Fruit fly (Drosophila melanogaster): ENCODE measurements around the gene MCU.
A peak's percentile ranks its signal among the peaks of the same experiment; 100 is the strongest.

The MCU gene

DNA sequence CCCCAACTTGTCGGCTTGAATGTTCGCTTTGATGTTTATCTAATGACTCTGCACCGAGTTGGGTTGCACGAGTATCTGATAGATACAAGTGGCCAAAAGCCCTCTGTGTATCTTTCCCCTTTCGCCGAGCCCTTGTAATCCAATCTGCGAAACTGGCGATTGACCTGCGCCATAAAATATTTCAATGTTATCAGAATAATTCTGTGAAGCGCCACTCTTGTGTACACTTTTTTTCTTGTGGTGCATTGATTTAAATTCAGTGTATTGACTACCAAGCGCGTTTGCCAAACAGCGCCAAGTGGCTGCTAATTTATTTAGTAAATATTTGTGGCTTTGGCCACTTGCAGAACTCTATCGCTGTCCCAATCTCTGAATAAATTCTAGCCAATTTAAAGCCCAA lies 5.7 kb downstream of the MCU start:
- TF ChIP-seq svp (GFP tag) (peak; percentile 77), Ets21C (GFP tag; optimal IDR thresholded peaks at IDR 0.05) (no peak), CG6792 (GFP tag; optimal IDR thresholded peaks at IDR 0.05) (no peak), CG8119 (GFP tag; IDR thresholded peaks at IDR 0.05) (no peak), esn (GFP tag; optimal IDR thresholded peaks at IDR 0.05) (no peak), CG11902 (GFP tag; optimal IDR thresholded peaks at IDR 0.05) (no peak), CG10631 (GFP tag; optimal IDR thresholded peaks at IDR 0.05) (no peak), Ets96B (tag; optimal IDR thresholded peaks at IDR 0.05) (no peak), eg (GFP tag; IDR thresholded peaks at IDR 0.05) (no peak), fkh (GFP tag; optimal IDR thresholded peaks at IDR 0.05) (peak; percentile 70)

- no peak for TF ChIP-seq Sox14 (GFP tag; optimal IDR thresholded peaks at IDR 0.05)
- no peak for TF ChIP-seq pdm3 (GFP tag; optimal IDR thresholded peaks at IDR 0.05)
- TF ChIP-seq topi (GFP tag; optimal IDR thresholded peaks at IDR 0.05), result no peak
- no peak for TF ChIP-seq CG11294 (GFP tag; IDR thresholded peaks at IDR 0.05)
Observed at dm6 chr3L:6558516-6558915, 8.0 kb downstream of the MCU start.

DNA sequence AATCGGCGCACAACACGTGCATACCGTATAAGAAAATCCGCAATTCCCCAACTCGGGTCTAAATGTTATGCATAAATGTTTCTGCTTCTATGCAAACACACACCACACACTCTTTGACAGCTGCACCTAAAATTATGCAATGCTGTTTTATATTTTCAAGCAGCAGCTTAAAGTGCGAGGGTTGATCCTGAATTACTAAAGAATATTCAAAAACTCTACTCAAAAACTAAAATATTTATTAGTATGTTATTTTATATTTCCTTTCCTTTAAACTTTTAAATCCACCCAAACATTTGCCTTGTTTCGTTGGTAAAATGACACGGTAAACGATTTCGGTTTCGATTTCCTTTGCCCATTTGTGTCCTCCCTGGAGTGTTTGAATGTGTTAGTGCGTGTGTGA lies 10.5 kb downstream of the MCU start:
- TF ChIP-seq ss (GFP tag; optimal IDR thresholded peaks at IDR 0.05) (no peak), eg (GFP tag; IDR thresholded peaks at IDR 0.05) (peak; percentile 39; the same call in 1 of the 3 replicates)

dm6 chr3L:6576709-6577108 lies 26.2 kb downstream of the MCU start:
- peak; percentile 57 for TF ChIP-seq svp (GFP tag)
- TF ChIP-seq Eip78C (GFP tag), result peak; percentile 73
- TF ChIP-seq Smox (GFP tag; optimal IDR thresholded peaks at IDR 0.05), result peak; percentile 64
- TF ChIP-seq CG8119 (GFP tag; IDR thresholded peaks at IDR 0.05), result peak; percentile 62
- peak; percentile 71 for TF ChIP-seq Hr39 (GFP tag; optimal IDR thresholded peaks at IDR 0.05)
- TF ChIP-seq OdsH (GFP tag; optimal IDR thresholded peaks at IDR 0.05), result peak; percentile 71
- TF ChIP-seq CG8319 (GFP tag; optimal IDR thresholded peaks at IDR 0.05), result peak; percentile 51
- TF ChIP-seq topi (GFP tag; optimal IDR thresholded peaks at IDR 0.05), result peak; percentile 55
- peak; percentile 43 for TF ChIP-seq CG1621 (tag; optimal IDR thresholded peaks at IDR 0.05)
- no peak for TF ChIP-seq fkh (GFP tag; optimal IDR thresholded peaks at IDR 0.05)
- TF ChIP-seq CG9139 (GFP tag; optimal IDR thresholded peaks at IDR 0.05), result peak; percentile 24
- peak; percentile 10 for TF ChIP-seq Ets21C (GFP tag; optimal IDR thresholded peaks at IDR 0.05)
- TF ChIP-seq net (GFP tag; optimal IDR thresholded peaks at IDR 0.05), result peak; percentile 65
- TF ChIP-seq CG34406 (GFP tag; optimal IDR thresholded peaks at IDR 0.05), result peak; percentile 71
- no peak for TF ChIP-seq fd85E (GFP tag; optimal IDR thresholded peaks at IDR 0.05)
- peak; percentile 50 for TF ChIP-seq CG10631 (GFP tag; optimal IDR thresholded peaks at IDR 0.05)
- TF ChIP-seq CG8632 (GFP tag; optimal IDR thresholded peaks at IDR 0.05), result peak; percentile 61
- peak; percentile 63 for TF ChIP-seq Sox102F (GFP tag; optimal IDR thresholded peaks at IDR 0.05)
- TF ChIP-seq Hr38 (GFP tag; optimal IDR thresholded peaks at IDR 0.05), result no peak
- no peak for TF ChIP-seq CG6854 (GFP tag; optimal IDR thresholded peaks at IDR 0.05)
- peak; percentile 60 for TF ChIP-seq Gug (GFP tag; IDR thresholded peaks at IDR 0.05)
- TF ChIP-seq Blimp-1 (GFP tag; optimal IDR thresholded peaks at IDR 0.05), result no peak
- TF ChIP-seq vri (GFP tag; optimal IDR thresholded peaks at IDR 0.05), result peak; percentile 23
- no peak for TF ChIP-seq esn (GFP tag; optimal IDR thresholded peaks at IDR 0.05)
- peak; percentile 43 for TF ChIP-seq CG6276 (GFP tag; optimal IDR thresholded peaks at IDR 0.05)
- TF ChIP-seq CG3032 (tag; optimal IDR thresholded peaks at IDR 0.05), result no peak
- TF ChIP-seq CG7368 (GFP tag; optimal IDR thresholded peaks at IDR 0.05), result peak; percentile 73
- peak; percentile 62 for TF ChIP-seq acj6 (GFP tag; optimal IDR thresholded peaks at IDR 0.05)
- no peak for TF ChIP-seq CG16779 (tag; optimal IDR thresholded peaks at IDR 0.05)
- TF ChIP-seq CG3919 (GFP tag; optimal IDR thresholded peaks at IDR 0.05), result peak; percentile 73
- peak; percentile 59 for TF ChIP-seq Sox14 (GFP tag; optimal IDR thresholded peaks at IDR 0.05)
- TF ChIP-seq CG32006 (GFP tag; optimal IDR thresholded peaks at IDR 0.05), result peak; percentile 71
- peak; percentile 43 for TF ChIP-seq CG11762 (GFP tag; optimal IDR thresholded peaks at IDR 0.05; ENCODE audit: insufficient read depth)
- TF ChIP-seq CG6808 (GFP tag; optimal IDR thresholded peaks at IDR 0.05), result peak; percentile 49
- TF ChIP-seq CG11294 (GFP tag; IDR thresholded peaks at IDR 0.05), result peak; percentile 38; the same call in 1 of the 2 replicates
- peak; percentile 81 for TF ChIP-seq CG15336 (GFP tag; IDR thresholded peaks at IDR 0.05)
- TF ChIP-seq Eip93F (GFP tag; optimal IDR thresholded peaks at IDR 0.05), result no peak
- peak; percentile 77 for TF ChIP-seq Hr4 (GFP tag; optimal IDR thresholded peaks at IDR 0.05)
- peak; percentile 63 for TF ChIP-seq achi (GFP tag; optimal IDR thresholded peaks at IDR 0.05)
- peak; percentile 61 for TF ChIP-seq Ets96B (tag; optimal IDR thresholded peaks at IDR 0.05)
- TF ChIP-seq CG6792 (GFP tag; optimal IDR thresholded peaks at IDR 0.05), result peak; percentile 54
